Worm (Caenorhabditis elegans) whole organism, L1 larva: ENCODE results near the gene Y59A8B.25.

Source experiments
- C34B4.2 ChIP-seq: sonication (generic microtip); optimal IDR thresholded peaks from 2 replicates; lab custom pipeline; 2017; ENCODE audit warnings: mild to moderate bottlenecking, missing genetic modification characterization, missing compliant biosample characterization
- aly-2 ChIP-seq: fragments of 150-350 bp; optimal IDR thresholded peaks from 2 replicates; lab custom pipeline; 2014; ENCODE audit warnings: missing biosample characterization, missing genetic modification characterization
- ama-1 ChIP-seq: fragments of 150-350 bp; optimal IDR thresholded peaks from 2 replicates; lab custom pipeline; 2014
- ceh-90 ChIP-seq: sonication (generic microtip); optimal IDR thresholded peaks from 2 replicates; lab custom pipeline; 2016; ENCODE audit warnings: missing genetic modification characterization, missing compliant biosample characterization
- dpl-1 ChIP-seq, 3 experiments: fragments of 150-350 bp in 2 of 3; sonication (generic microtip) in 1 of 3; optimal IDR thresholded peaks; 2 replicates each; lab custom pipeline; 2014 to 2017; ENCODE audit warnings: missing biosample characterization in 3 of 3, missing genetic modification characterization in 3 of 3, missing genetic modification reagents in 3 of 3
- grh-1 ChIP-seq: fragments of 200-800 bp; sonication (Bioruptor generic); IDR thresholded peaks from 2 replicates; pipeline ENCODE4 v1.3.6; 2022; ENCODE audit warnings: missing genetic modification reagents, missing genetic modification characterization, missing compliant biosample characterization
- mep-1 ChIP-seq: fragments of 150-350 bp; optimal IDR thresholded peaks from 2 replicates; lab custom pipeline; 2014; ENCODE audit warnings: missing biosample characterization, missing genetic modification characterization
- nhr-11 ChIP-seq: fragments of 150-350 bp; optimal IDR thresholded peaks from 2 replicates; lab custom pipeline; 2014; ENCODE audit warnings: missing biosample characterization, missing genetic modification characterization
- pqm-1 ChIP-seq: sonication (generic microtip); optimal IDR thresholded peaks from 3 replicates; lab custom pipeline; 2017; ENCODE audit warnings: missing biosample characterization, missing genetic modification characterization
- rnt-1 ChIP-seq: sonication (generic microtip); optimal IDR thresholded peaks from 2 replicates; lab custom pipeline; 2016; ENCODE audit warnings: mild to moderate bottlenecking, missing genetic modification characterization, moderate library complexity, missing compliant biosample characterization
- zag-1 ChIP-seq: fragments of 150-350 bp; optimal IDR thresholded peaks from 2 replicates; lab custom pipeline; 2014; ENCODE audit warnings: missing biosample characterization, missing genetic modification characterization
- ztf-4 ChIP-seq: fragments of 150-350 bp; optimal IDR thresholded peaks from 2 replicates; lab custom pipeline; 2014; ENCODE audit warnings: missing biosample characterization, missing genetic modification characterization

DNA sequence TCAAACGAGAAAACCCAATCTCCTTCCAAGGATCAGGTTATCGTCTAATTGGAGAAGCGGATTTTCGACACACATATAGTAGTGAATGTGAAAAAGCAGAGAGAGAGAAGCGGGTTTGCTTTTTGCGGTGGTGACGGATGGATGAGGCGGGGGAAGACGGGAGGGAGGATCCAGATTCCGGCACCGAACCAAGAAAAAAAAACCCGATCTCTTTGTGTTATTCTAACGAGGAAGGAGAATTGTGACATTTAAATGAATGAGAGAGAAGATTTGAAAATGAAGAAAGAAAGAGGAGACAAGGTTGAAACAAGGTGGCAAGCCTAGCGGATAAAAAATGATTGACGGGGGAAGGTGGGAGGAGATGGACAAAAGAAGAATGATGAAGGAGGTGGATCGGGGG lies 51.3 kb downstream of the Y59A8B.25 start:
- TF ChIP-seq ceh-90 (tag; lab: Kevin White, UChicago), result no peak
- TF ChIP-seq aly-2 (tag; lab: Kevin White, UChicago), result no peak
- TF ChIP-seq pqm-1 (tag; lab: Kevin White, UChicago), result no peak
- no peak for TF ChIP-seq nhr-11 (tag; lab: Kevin White, UChicago)
- no peak for TF ChIP-seq ama-1 (lab: Kevin White, UChicago)
- no peak for TF ChIP-seq rnt-1 (tag; lab: Kevin White, UChicago)
- TF ChIP-seq dpl-1 (GFP tag; optimal IDR thresholded peaks at IDR 0.05; lab: Kevin White, UChicago), result no peak
- TF ChIP-seq mep-1 (tag; lab: Kevin White, UChicago), result no peak
- no peak for TF ChIP-seq grh-1 (GFP tag; lab: Robert Waterston, UW)
- TF ChIP-seq ztf-4, result no peak
- TF ChIP-seq zag-1 (tag; lab: Kevin White, UChicago), result no peak
- TF ChIP-seq C34B4.2 (tag; lab: Kevin White, UChicago), result no peak
